Worm (Caenorhabditis elegans) whole organism, young adult: ENCODE data around the gene F13B12.4.

ENCODE experiments used
- F55B11.4 ChIP-seq: sonication (generic microtip); optimal IDR thresholded peaks from 2 replicates; lab custom pipeline; 2016; ENCODE audit warnings: missing compliant biosample characterization, missing genetic modification characterization, borderline replicate concordance; ENCODE audit not compliant: insufficient read depth
- ceh-100 ChIP-seq: fragments of 200-800 bp; sonication (Bioruptor generic); IDR thresholded peaks from 2 replicates; pipeline ENCODE4 v1.3.6; 2022; ENCODE audit warnings: missing genetic modification reagents, missing genetic modification characterization, missing compliant biosample characterization
- chd-7 ChIP-seq: sonication (generic microtip); optimal IDR thresholded peaks from 2 replicates; lab custom pipeline; 2016; ENCODE audit warnings: mild to moderate bottlenecking, missing genetic modification characterization, moderate library complexity, missing compliant biosample characterization
- ets-4 ChIP-seq: fragments of 200-800 bp; sonication (Bioruptor generic); optimal IDR thresholded peaks from 2 replicates; lab custom pipeline; 2018; ENCODE audit warnings: mild to moderate bottlenecking, missing genetic modification characterization, missing compliant biosample characterization
- lsl-1 ChIP-seq: fragments of 200-800 bp; sonication (Bioruptor generic); optimal IDR thresholded peaks from 2 replicates; lab custom pipeline; 2018; ENCODE audit warnings: mild to moderate bottlenecking, missing genetic modification characterization, moderate library complexity, missing compliant biosample characterization
- nfya-2 ChIP-seq: fragments of 200-800 bp; sonication (Bioruptor generic); IDR thresholded peaks from 2 replicates; pipeline ENCODE4 v1.3.6; 2022; ENCODE audit warnings: missing genetic modification reagents, missing genetic modification characterization, missing compliant biosample characterization

ce11 chrIV:10429129-10429528 is 20.6 kb downstream of the F13B12.4 start, which contains the start of gene F13B12.2:
- TF ChIP-seq nfya-2 (GFP tag; lab: Robert Waterston, UW), result no peak
- no peak for TF ChIP-seq ets-4 (GFP tag; lab: Kevin White, UChicago)
- TF ChIP-seq F55B11.4 (tag; lab: Kevin White, UChicago), result no peak
- no peak for TF ChIP-seq ceh-100 (GFP tag; lab: Robert Waterston, UW)
- TF ChIP-seq chd-7 (tag; lab: Kevin White, UChicago), result no peak
- no peak for TF ChIP-seq lsl-1 (GFP tag; lab: Kevin White, UChicago)
